Worm (Caenorhabditis elegans) whole organism, early embryonic: ENCODE data around the gene sdz-32.
"Not testable (repeated sequence)": the region's sequence is repeated elsewhere in the genome, so short reads cannot be mapped to it uniquely, and the experiment has no call there.

Source experiments
- B0310.2 ChIP-seq: sonication (generic microtip); optimal IDR thresholded peaks from 2 replicates; lab custom pipeline; 2016; ENCODE audit warnings: mild to moderate bottlenecking, missing genetic modification characterization, missing compliant biosample characterization
- F13C5.2 ChIP-seq: sonication (generic microtip); optimal IDR thresholded peaks from 2 replicates; lab custom pipeline; 2017; ENCODE audit warnings: mild to moderate bottlenecking, missing genetic modification characterization, inconsistent platforms, missing compliant biosample characterization
- aly-1 ChIP-seq: sonication (generic microtip); optimal IDR thresholded peaks from 2 replicates; lab custom pipeline; 2016; ENCODE audit warnings: missing genetic modification characterization, missing compliant biosample characterization
- ama-1 ChIP-seq: fragments of 150-350 bp; optimal IDR thresholded peaks from 2 replicates; lab custom pipeline; 2014
- ceh-13 ChIP-seq: fragments of 200-800 bp; sonication (Bioruptor generic); optimal IDR thresholded peaks from 2 replicates; lab custom pipeline; 2018; ENCODE audit warnings: mild to moderate bottlenecking, missing genetic modification characterization, missing compliant biosample characterization
- ceh-36 ChIP-seq: sonication (generic microtip); optimal IDR thresholded peaks from 2 replicates; lab custom pipeline; 2016; ENCODE audit warnings: missing genetic modification characterization, inconsistent platforms, missing compliant biosample characterization
- ets-7 ChIP-seq: sonication (generic microtip); optimal IDR thresholded peaks from 2 replicates; lab custom pipeline; 2016; ENCODE audit warnings: missing genotype, missing genetic modification characterization, missing compliant biosample characterization
- flt-1 ChIP-seq: fragments of 200-800 bp; sonication (Bioruptor generic); IDR thresholded peaks from 2 replicates; pipeline ENCODE4 v1.3.6; 2022; ENCODE audit warnings: missing genetic modification characterization, missing compliant biosample characterization
- hmbx-1 ChIP-seq: sonication (generic microtip); optimal IDR thresholded peaks from 2 replicates; lab custom pipeline; 2016; ENCODE audit warnings: mild to moderate bottlenecking, missing genetic modification characterization, missing compliant biosample characterization
- hmg-4 ChIP-seq: fragments of 200-800 bp; sonication (Bioruptor generic); optimal IDR thresholded peaks from 2 replicates; lab custom pipeline; 2018; ENCODE audit warnings: mild to moderate bottlenecking, missing genetic modification characterization, missing compliant biosample characterization
- hnd-1 ChIP-seq: sonication (generic microtip); optimal IDR thresholded peaks from 2 replicates; lab custom pipeline; 2016; ENCODE audit warnings: missing genetic modification characterization, missing compliant biosample characterization
- pes-1 ChIP-seq: fragments of 200-800 bp; sonication (Bioruptor generic); IDR thresholded peaks from 2 replicates; pipeline ENCODE4 v1.3.6; 2022; ENCODE audit warnings: missing genetic modification reagents, missing genetic modification characterization, missing compliant biosample characterization
- scrt-1 ChIP-seq: fragments of 200-800 bp; sonication (Bioruptor generic); IDR thresholded peaks from 2 replicates; pipeline ENCODE4 v1.3.6; 2022; ENCODE audit warnings: missing genetic modification characterization, missing compliant biosample characterization
- sea-1 ChIP-seq: fragments of 200-800 bp; sonication (Bioruptor generic); conservative IDR thresholded peaks from 2 replicates; pipeline ENCODE4 v1.3.6; 2022; ENCODE audit warnings: missing genetic modification characterization, missing compliant biosample characterization
- tbx-11 ChIP-seq: fragments of 200-800 bp; sonication (Bioruptor generic); IDR thresholded peaks from 2 replicates; pipeline ENCODE4 v1.3.6; 2022; ENCODE audit warnings: missing genetic modification characterization, missing compliant biosample characterization
- tbx-37 ChIP-seq: fragments of 200-800 bp; sonication (Bioruptor generic); conservative IDR thresholded peaks from 2 replicates; pipeline ENCODE4 v1.3.6; 2022; ENCODE audit warnings: missing genetic modification reagents, missing genetic modification characterization, missing compliant biosample characterization
- tra-4 ChIP-seq: sonication (generic microtip); optimal IDR thresholded peaks from 2 replicates; lab custom pipeline; 2017; ENCODE audit warnings: missing genetic modification characterization, missing compliant biosample characterization

The sdz-32 gene

ce11 chrII:3490797-3491196 is 17.0 kb downstream of the sdz-32 start, which contains the start of gene fbxb-112:
TSS of gene fbxb-112 (plus strand) at chrII:3491097.
- not testable (repeated sequence) for TF ChIP-seq hmg-4 (GFP tag; lab: Kevin White, UChicago); aly-1 (tag; lab: Kevin White, UChicago); flt-1 (GFP tag; lab: Robert Waterston, UW)

ce11 chrII:3499386-3499785 is 25.5 kb downstream of the sdz-32 start, which contains the start of gene Y49F6B.9:
TSS of gene Y49F6B.9 (minus strand) at chrII:3499387.
- no peak for TF ChIP-seq pes-1
- no peak for TF ChIP-seq scrt-1
- no peak for TF ChIP-seq ceh-36 (tag; lab: Kevin White, UChicago)
- TF ChIP-seq F13C5.2 (tag; lab: Kevin White, UChicago): no peak
- no peak for TF ChIP-seq tra-4 (tag; lab: Kevin White, UChicago)
- TF ChIP-seq sea-1: no peak
- no peak for TF ChIP-seq tbx-11 (GFP tag; lab: Robert Waterston, UW)
- TF ChIP-seq tbx-37 (GFP tag; lab: Robert Waterston, UW): no peak
- TF ChIP-seq flt-1 (GFP tag; lab: Robert Waterston, UW): no peak

- TF ChIP-seq ets-7 (tag; lab: Kevin White, UChicago) (no peak), F13C5.2 (tag; lab: Kevin White, UChicago) (no peak), hnd-1 (tag; lab: Kevin White, UChicago) (no peak), tbx-37 (GFP tag; lab: Robert Waterston, UW) (no peak), sea-1 (no peak), pes-1 (no peak), hmg-4 (GFP tag; lab: Kevin White, UChicago) (no peak), tbx-11 (GFP tag; lab: Robert Waterston, UW) (no peak), aly-1 (tag; lab: Kevin White, UChicago) (no peak), ceh-36 (tag; lab: Kevin White, UChicago) (no peak), flt-1 (GFP tag; lab: Robert Waterston, UW) (no peak), tra-4 (tag; lab: Kevin White, UChicago) (no peak), ceh-13 (GFP tag; lab: Kevin White, UChicago) (no peak), ama-1 (lab: Kevin White, UChicago) (no peak), hmbx-1 (no peak), B0310.2 (no peak), scrt-1 (no peak)
Observed at ce11 chrII:3500373-3500772, 26.5 kb downstream of the sdz-32 start.

ce11 chrII:3502011-3502410 is 28.2 kb downstream of the sdz-32 start:
- TF ChIP-seq pes-1: peak; percentile 40; the same call in 1 of the 2 replicates
- no peak for TF ChIP-seq ama-1 (lab: Kevin White, UChicago)
- no peak for TF ChIP-seq ceh-36 (tag; lab: Kevin White, UChicago)

- 0 out of 2 replicates have a peak, but pooled peaks have one; percentile 42 for TF ChIP-seq scrt-1
- TF ChIP-seq sea-1: 0 out of 2 replicates have a peak, but pooled peaks have one; percentile 55
- peak; percentile 10 for TF ChIP-seq ets-7 (tag; lab: Kevin White, UChicago)
- TF ChIP-seq tbx-11 (GFP tag; lab: Robert Waterston, UW): no peak; the same call in 1 of the 2 replicates
- TF ChIP-seq hmbx-1: peak; percentile 17
- TF ChIP-seq tra-4 (tag; lab: Kevin White, UChicago): no peak
- TF ChIP-seq B0310.2: no peak
- TF ChIP-seq hnd-1 (tag; lab: Kevin White, UChicago): no peak
- TF ChIP-seq ama-1 (lab: Kevin White, UChicago): no peak
- TF ChIP-seq tbx-37 (GFP tag; lab: Robert Waterston, UW): peak; percentile 61
- peak; percentile 79 for TF ChIP-seq pes-1
- peak; percentile 36 for TF ChIP-seq hmg-4 (GFP tag; lab: Kevin White, UChicago)
- no peak for TF ChIP-seq ceh-36 (tag; lab: Kevin White, UChicago)
- TF ChIP-seq ceh-13 (GFP tag; lab: Kevin White, UChicago): no peak
- peak; percentile 59 for TF ChIP-seq F13C5.2 (tag; lab: Kevin White, UChicago)
Observed at ce11 chrII:3502520-3503323, 28.9 kb downstream of the sdz-32 start, which contains the start of the genes col-71 and Y49F6B.2. TSS of gene col-71 (minus strand) at chrII:3502570. TSS of gene Y49F6B.2 (plus strand) at chrII:3502968.

- TF ChIP-seq aly-1 (tag; lab: Kevin White, UChicago) (no peak), F13C5.2 (tag; lab: Kevin White, UChicago) (no peak), tbx-11 (GFP tag; lab: Robert Waterston, UW) (no peak), flt-1 (GFP tag; lab: Robert Waterston, UW) (no peak), hmbx-1 (no peak), scrt-1 (no peak), ama-1 (lab: Kevin White, UChicago) (no peak), ceh-13 (GFP tag; lab: Kevin White, UChicago) (no peak), ets-7 (tag; lab: Kevin White, UChicago) (no peak), B0310.2 (no peak), sea-1 (no peak), tbx-37 (GFP tag; lab: Robert Waterston, UW) (no peak), tra-4 (tag; lab: Kevin White, UChicago) (no peak)
Observed at ce11 chrII:3504717-3505116, 30.9 kb downstream of the sdz-32 start, which contains the start of gene cyh-1. TSS of gene cyh-1 (plus strand) at chrII:3505017.

- TF ChIP-seq F13C5.2 (tag; lab: Kevin White, UChicago): no peak
- no peak for TF ChIP-seq pes-1
- TF ChIP-seq hnd-1 (tag; lab: Kevin White, UChicago): no peak
- TF ChIP-seq hmg-4 (GFP tag; lab: Kevin White, UChicago): no peak
- no peak for TF ChIP-seq ceh-13 (GFP tag; lab: Kevin White, UChicago)
- TF ChIP-seq B0310.2: no peak
- no peak for TF ChIP-seq ceh-36 (tag; lab: Kevin White, UChicago)
Observed at ce11 chrII:3512240-3512639, 38.4 kb downstream of the sdz-32 start, which contains the start of gene Y49F6B.19. TSS of gene Y49F6B.19 (minus strand) at chrII:3512340.
